Worm (Caenorhabditis elegans) whole organism, L3 larva: ENCODE results near the gene ints-9.

Experiments used
- elt-1 ChIP-seq: fragments of 150-350 bp; optimal IDR thresholded peaks from 2 replicates; lab custom pipeline; 2014; ENCODE audit warnings: missing biosample characterization, missing genetic modification characterization
- elt-2 ChIP-seq: sonication (generic microtip); optimal IDR thresholded peaks from 2 replicates; lab custom pipeline; 2016; ENCODE audit warnings: missing genetic modification reagents, mild to moderate bottlenecking, missing genetic modification characterization, missing compliant biosample characterization
- fos-1 ChIP-seq: fragments of 150-350 bp; optimal IDR thresholded peaks from 2 replicates; lab custom pipeline; 2014; ENCODE audit warnings: missing biosample characterization, missing genetic modification characterization
- nhr-12 ChIP-seq: fragments of 150-350 bp; optimal IDR thresholded peaks from 2 replicates; lab custom pipeline; 2014; ENCODE audit warnings: missing biosample characterization, missing genetic modification characterization
- nhr-28 ChIP-seq: fragments of 150-350 bp; optimal IDR thresholded peaks from 2 replicates; lab custom pipeline; 2014; ENCODE audit warnings: missing biosample characterization, missing genetic modification characterization
- nhr-77 ChIP-seq: fragments of 150-350 bp; optimal IDR thresholded peaks from 2 replicates; lab custom pipeline; 2014; ENCODE audit warnings: missing biosample characterization, missing genetic modification characterization
- pha-4 ChIP-seq: fragments of 150-350 bp; optimal IDR thresholded peaks from 2 replicates; lab custom pipeline; 2014; ENCODE audit warnings: missing biosample characterization, missing genetic modification reagents, missing genetic modification characterization
- snpc-4 ChIP-seq: fragments of 150-350 bp; optimal IDR thresholded peaks from 2 replicates; lab custom pipeline; 2014; ENCODE audit warnings: missing biosample characterization, missing genetic modification characterization
- unc-62 ChIP-seq: fragments of 150-350 bp; sonication (generic microtip); optimal IDR thresholded peaks from 4 replicates; lab custom pipeline; 2014; ENCODE audit warnings: missing biosample characterization, missing genetic modification reagents, missing genetic modification characterization
- zag-1 ChIP-seq: fragments of 150-350 bp; optimal IDR thresholded peaks from 2 replicates; lab custom pipeline; 2014; ENCODE audit warnings: missing biosample characterization, missing genetic modification characterization
- ztf-4 ChIP-seq: fragments of 150-350 bp; optimal IDR thresholded peaks from 2 replicates; lab custom pipeline; 2014; ENCODE audit warnings: missing biosample characterization, missing genetic modification characterization

ce11 chrV:7553873-7554362 is 21.7 kb upstream of the ints-9 start, which contains the start of gene ttr-10:
- TF ChIP-seq pha-4 (tag; lab: Kevin White, UChicago) (no peak), nhr-77 (tag; lab: Kevin White, UChicago) (no peak), fos-1 (tag; lab: Kevin White, UChicago) (no peak), unc-62 (GFP tag; lab: Kevin White, UChicago) (no peak), nhr-28 (no peak), elt-2 (tag; lab: Kevin White, UChicago) (no peak), nhr-12 (tag; lab: Kevin White, UChicago) (no peak), ztf-4 (tag; lab: Kevin White, UChicago) (no peak), elt-1 (tag; lab: Kevin White, UChicago) (no peak), zag-1 (tag; lab: Kevin White, UChicago) (no peak), snpc-4 (tag; lab: Kevin White, UChicago) (no peak)
